Fruit fly (Drosophila melanogaster): ENCODE data around the gene CG14710.

Gene CG14710

dm6 chr3R:11648356-11649355, 28.8 kb downstream of the CG14710 start (continued):
- TF ChIP-seq CG5180 (GFP tag; optimal IDR thresholded peaks at IDR 0.05) (peak; percentile 35), CG11504 (tag; optimal IDR thresholded peaks at IDR 0.05) (peak; percentile 26), CG15479 (GFP tag; optimal IDR thresholded peaks at IDR 0.05) (peak; percentile 59), Atf-2 (GFP tag; optimal IDR thresholded peaks at IDR 0.05) (no peak), CG7372 (GFP tag; IDR thresholded peaks at IDR 0.05) (no peak), chinmo (GFP tag; IDR thresholded peaks at IDR 0.05; ENCODE audit: partially characterized antibody) (peak; percentile 87; the same call in 3 of the 4 replicates)

- TF ChIP-seq CG11247 (GFP tag; IDR thresholded peaks at IDR 0.05) (peak; percentile 98), da (GFP tag; optimal IDR thresholded peaks at IDR 0.05) (peak; percentile 95), Ada2b (GFP tag; IDR thresholded peaks at IDR 0.05) (peak; percentile 98), sqz (GFP tag; optimal IDR thresholded peaks at IDR 0.05) (peak; percentile 91), TFAM (GFP tag; optimal IDR thresholded peaks at IDR 0.05) (peak; percentile 8), CG16815 (GFP tag; optimal IDR thresholded peaks at IDR 0.05) (peak; percentile 90), CG9609 (GFP tag; optimal IDR thresholded peaks at IDR 0.05) (peak; percentile 96), p53 (GFP tag; optimal IDR thresholded peaks at IDR 0.05) (peak; percentile 89), ken (GFP tag; IDR thresholded peaks at IDR 0.05) (peak; percentile 96), fd3F (GFP tag; optimal IDR thresholded peaks at IDR 0.05) (peak; percentile 97), pum (GFP tag; optimal IDR thresholded peaks at IDR 0.05) (peak; percentile 96), CG4424 (GFP tag; optimal IDR thresholded peaks at IDR 0.05) (peak; percentile 94), Side (GFP tag; optimal IDR thresholded peaks at IDR 0.05) (peak; percentile 97), CG10654 (GFP tag; optimal IDR thresholded peaks at IDR 0.05) (peak; percentile 95), CG11085 (GFP tag; IDR thresholded peaks at IDR 0.05) (peak; percentile 96), unc-4 (GFP tag; IDR thresholded peaks at IDR 0.05; ENCODE audit: partially characterized antibody) (no peak), CG3163 (GFP tag; optimal IDR thresholded peaks at IDR 0.05) (peak; percentile 88), gsb (GFP tag; IDR thresholded peaks at IDR 0.05) (peak; percentile 96), Hr3 (GFP tag; optimal IDR thresholded peaks at IDR 0.05) (peak; percentile 93), D (optimal IDR thresholded peaks at IDR 0.05) (no peak), D (GFP tag; optimal IDR thresholded peaks at IDR 0.05) (peak; percentile 82), CG9932 (GFP tag; IDR thresholded peaks at IDR 0.05) (peak; percentile 99), H15 (GFP tag; IDR thresholded peaks at IDR 0.05) (peak; percentile 96), CrebB (tag; optimal IDR thresholded peaks at IDR 0.05) (peak; percentile 93), CG17186 (GFP tag; optimal IDR thresholded peaks at IDR 0.05) (peak; percentile 34), pfk (GFP tag; optimal IDR thresholded peaks at IDR 0.05) (peak; percentile 34), Tbp (GFP tag; optimal IDR thresholded peaks at IDR 0.05) (no peak), dmrt11E (tag; optimal IDR thresholded peaks at IDR 0.05) (peak; percentile 69), CG30020 (tag; optimal IDR thresholded peaks at IDR 0.05) (peak; percentile 64), CG2129 (GFP tag; IDR thresholded peaks at IDR 0.05; ENCODE audit: partially characterized antibody) (no peak), chinmo (GFP tag; IDR thresholded peaks at IDR 0.05; ENCODE audit: partially characterized antibody) (peak; percentile 54; the same call in 1 of the 4 replicates), fd96Cb (tag; optimal IDR thresholded peaks at IDR 0.05) (peak; percentile 92), CG33557 (GFP tag; optimal IDR thresholded peaks at IDR 0.05) (peak; percentile 58), CG8089 (GFP tag; optimal IDR thresholded peaks at IDR 0.05) (peak; percentile 92), CG11456 (GFP tag; IDR thresholded peaks at IDR 0.05) (peak; percentile 98), CG34376 (GFP tag; optimal IDR thresholded peaks at IDR 0.05) (peak; percentile 93), Sry-δ (GFP tag; optimal IDR thresholded peaks at IDR 0.05) (peak; percentile 71), CHES-1-like (GFP tag; optimal IDR thresholded peaks at IDR 0.05) (peak; percentile 98), CG9215 (GFP tag; IDR thresholded peaks at IDR 0.05) (peak; percentile 95), ap (GFP tag; IDR thresholded peaks at IDR 0.05) (peak; percentile 96), dm (GFP tag; optimal IDR thresholded peaks at IDR 0.05) (peak; percentile 90), CG1529 (GFP tag; optimal IDR thresholded peaks at IDR 0.05) (peak; percentile 79)
These were observed 29.6 kb downstream of the CG14710 start for dm6 chr3R:11649449-11649848.
